Worm (Caenorhabditis elegans) whole organism, L4/young adult: ENCODE data around the gene srd-26.
"Not testable (repeated sequence)": the region's sequence is repeated elsewhere in the genome, so short reads cannot be mapped to it uniquely, and the experiment has no call there.

Experiments used
- W03F9.2 ChIP-seq: fragments of 150-350 bp; optimal IDR thresholded peaks from 2 replicates; lab custom pipeline; 2014; ENCODE audit warnings: missing biosample characterization, missing genetic modification characterization
- dao-5 ChIP-seq: sonication (generic microtip); optimal IDR thresholded peaks from 2 replicates; lab custom pipeline; 2016; ENCODE audit warnings: missing genotype, missing genetic modification characterization, moderate library complexity, missing compliant biosample characterization
- him-1 ChIP-seq: sonication (generic microtip); optimal IDR thresholded peaks from 2 replicates; lab custom pipeline; 2016; ENCODE audit warnings: missing genotype, missing genetic modification reagents, missing genetic modification characterization, missing compliant biosample characterization

Gene srd-26

DNA sequence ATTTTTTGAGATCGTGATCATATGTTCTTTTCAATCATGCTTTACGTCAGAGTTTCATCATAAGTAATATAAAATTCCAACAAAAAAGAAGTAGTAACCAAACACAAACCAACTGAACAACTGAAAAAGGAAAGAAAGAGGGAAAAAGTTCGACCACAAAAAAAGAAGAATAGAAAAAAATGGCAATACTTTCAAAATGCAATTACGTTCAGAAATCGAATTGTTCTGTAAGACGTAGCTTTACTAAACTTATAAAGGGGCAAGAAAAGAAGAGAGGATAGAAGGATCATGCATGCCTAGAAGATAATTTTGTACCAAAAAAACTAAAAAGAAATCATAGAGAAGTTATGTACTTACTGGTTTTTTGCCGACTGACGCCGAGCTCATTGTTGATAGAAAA, 22.1 kb downstream of the srd-26 start:
- TF ChIP-seq dao-5 (tag; lab: Kevin White, UChicago) (no peak), him-1 (no peak), W03F9.2 (tag; lab: Kevin White, UChicago) (no peak)

DNA sequence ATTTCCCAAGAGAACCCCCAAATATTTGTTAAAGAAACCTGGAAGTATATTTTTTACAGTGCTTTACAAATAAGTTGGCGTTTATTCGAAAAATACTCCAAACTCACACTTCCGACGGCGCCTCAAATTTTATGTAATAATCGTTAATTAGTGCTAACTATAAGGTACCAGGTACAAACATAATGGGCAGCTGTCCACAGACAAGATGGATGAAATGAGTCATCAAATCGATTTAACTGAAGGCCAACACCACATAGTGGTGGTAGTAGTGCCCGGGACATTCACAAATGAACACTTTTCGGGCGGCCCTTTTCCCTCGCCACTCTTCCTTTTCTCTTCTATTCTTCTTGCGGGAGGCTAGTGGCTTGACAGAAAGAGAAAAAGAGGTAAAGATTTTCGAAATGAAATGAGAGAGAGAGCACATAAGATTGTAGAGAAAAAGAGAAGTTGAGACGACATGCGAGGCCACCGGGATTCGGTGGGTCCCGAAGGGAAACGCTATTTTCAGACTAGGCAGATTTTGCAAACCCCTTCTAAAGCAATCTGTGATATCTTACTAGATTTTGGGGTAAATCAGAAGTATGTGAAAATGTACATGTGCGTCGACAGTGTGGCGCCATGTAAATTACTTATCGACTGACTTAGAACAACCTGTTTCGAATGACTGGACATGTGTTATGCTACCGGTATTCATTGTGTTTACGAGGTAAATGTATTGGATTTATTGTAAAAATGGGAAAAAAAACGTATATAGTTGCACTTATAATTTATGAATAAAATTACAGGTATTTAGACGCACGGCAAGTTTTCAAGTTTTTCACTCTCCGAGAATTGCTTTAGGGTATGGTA, 23.3 kb downstream of the srd-26 start:
- TF ChIP-seq him-1, result no peak
- TF ChIP-seq dao-5 (tag; lab: Kevin White, UChicago), result no peak
- no peak for TF ChIP-seq W03F9.2 (tag; lab: Kevin White, UChicago)

DNA sequence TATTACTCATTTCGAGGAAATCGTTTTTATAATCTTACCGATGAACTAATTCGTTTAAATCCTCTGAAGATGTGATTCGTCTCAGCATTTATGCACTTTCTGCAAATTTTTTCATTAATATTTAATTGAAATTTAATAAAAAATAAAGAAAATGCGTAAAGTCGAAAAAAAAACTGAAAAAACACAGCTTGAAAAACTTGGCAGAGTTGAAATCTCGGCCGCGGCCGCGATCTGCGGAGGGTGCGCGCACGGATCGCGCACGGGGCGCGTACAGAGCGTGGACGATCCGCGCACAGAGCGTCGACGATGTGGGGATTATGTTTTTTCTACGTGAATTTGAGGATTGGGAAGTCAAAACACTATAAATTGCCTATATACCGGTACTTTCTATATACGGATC, 25.0 kb downstream of the srd-26 start, which contains the start of gene AH10.4:
Gene AH10.4 (minus strand): TSS at position 101 of the 400 bp plus-strand sequence.
- TF ChIP-seq him-1; W03F9.2 (tag; lab: Kevin White, UChicago); dao-5 (tag; lab: Kevin White, UChicago): not testable (repeated sequence)

DNA sequence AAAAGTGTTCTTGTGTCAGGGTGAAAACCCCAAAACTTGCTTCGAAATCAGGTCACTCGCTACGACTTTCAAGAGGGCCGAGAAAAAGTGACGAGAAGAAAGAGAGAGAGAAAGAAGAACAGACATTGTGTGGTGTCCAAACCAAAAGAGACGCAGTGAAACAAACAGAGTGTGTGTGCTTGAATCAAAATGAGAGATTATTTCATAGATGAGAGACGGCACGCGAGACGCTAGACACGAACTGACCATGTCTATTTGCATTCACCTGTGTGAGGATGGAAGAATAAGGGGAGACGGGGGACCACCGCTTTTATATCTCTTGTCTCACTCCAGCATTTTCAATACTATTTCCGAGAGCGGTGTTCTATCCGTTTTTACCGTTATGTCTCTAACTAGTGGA, 26.7 kb downstream of the srd-26 start:
- TF ChIP-seq dao-5 (tag; lab: Kevin White, UChicago), result no peak
- no peak for TF ChIP-seq him-1
- TF ChIP-seq W03F9.2 (tag; lab: Kevin White, UChicago), result no peak

DNA sequence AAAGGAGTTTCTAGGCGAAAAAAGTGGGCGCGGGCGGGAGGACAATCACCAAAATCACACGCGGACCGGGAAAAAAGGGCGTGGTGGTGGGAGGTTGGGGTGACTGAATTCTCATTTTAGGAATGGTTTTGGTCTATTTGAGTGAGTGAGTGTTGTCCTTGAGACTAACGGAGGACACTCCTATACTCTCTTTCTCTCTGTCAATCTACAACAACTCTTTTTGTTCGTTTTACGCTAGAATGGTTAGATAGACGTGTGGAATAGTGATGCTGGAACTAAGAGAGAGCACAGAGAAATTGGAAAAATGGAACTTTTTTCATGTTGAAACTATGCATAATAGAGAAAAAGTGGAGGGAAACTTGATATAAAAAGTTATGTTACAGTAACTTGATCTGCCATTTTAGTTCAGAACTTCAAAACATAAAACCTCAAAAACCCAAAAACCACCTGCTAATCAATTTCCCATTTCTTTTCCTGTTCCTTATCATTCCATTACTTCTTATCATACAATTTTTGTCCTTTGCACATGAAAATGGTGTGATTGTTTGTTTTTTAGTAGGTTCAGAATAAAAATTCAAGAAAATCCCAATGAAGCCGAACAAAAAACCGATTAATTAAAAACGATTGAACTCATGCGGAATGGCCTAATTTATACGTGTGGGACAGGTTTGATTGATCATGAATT, 27.9 kb downstream of the srd-26 start:
- TF ChIP-seq him-1 (no peak), dao-5 (tag; lab: Kevin White, UChicago) (no peak), W03F9.2 (tag; lab: Kevin White, UChicago) (no peak)

DNA sequence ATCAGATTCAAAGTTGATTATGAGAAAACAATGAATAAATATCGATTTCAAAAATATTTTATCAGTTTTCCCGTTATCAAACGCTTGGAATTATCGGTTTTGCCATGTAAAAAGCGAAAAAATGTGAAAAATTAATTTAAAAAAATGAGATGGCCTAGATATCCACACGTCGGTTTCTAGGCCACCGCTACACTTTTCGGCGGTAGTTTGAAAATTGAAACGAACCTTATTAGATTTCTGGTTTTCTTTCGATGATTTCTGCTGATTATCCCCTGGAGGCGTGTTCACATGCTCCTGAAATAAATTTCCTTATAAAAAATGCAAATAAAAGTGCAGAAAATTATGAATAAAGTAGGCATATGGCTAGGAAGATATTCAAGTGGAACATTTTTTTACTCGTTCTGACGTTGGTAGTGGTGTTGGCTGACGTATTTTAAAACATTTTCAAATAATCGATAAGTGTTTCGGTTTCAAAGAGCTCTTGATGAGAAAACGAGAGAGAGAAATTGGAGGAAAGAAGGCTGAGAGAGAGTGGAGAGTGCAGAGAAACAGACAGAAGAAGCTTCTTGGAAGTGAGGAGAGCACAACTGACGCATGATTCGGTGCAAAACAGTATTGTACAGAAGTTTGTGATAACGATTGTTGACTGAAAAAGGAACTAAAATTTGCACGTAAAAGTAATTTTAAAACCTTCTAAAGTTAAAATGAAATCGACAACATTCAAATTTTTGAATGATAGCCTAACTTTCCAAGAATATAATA, 29.6 kb downstream of the srd-26 start:
- TF ChIP-seq dao-5 (tag; lab: Kevin White, UChicago) (no peak), W03F9.2 (tag; lab: Kevin White, UChicago) (no peak), him-1 (no peak)

DNA sequence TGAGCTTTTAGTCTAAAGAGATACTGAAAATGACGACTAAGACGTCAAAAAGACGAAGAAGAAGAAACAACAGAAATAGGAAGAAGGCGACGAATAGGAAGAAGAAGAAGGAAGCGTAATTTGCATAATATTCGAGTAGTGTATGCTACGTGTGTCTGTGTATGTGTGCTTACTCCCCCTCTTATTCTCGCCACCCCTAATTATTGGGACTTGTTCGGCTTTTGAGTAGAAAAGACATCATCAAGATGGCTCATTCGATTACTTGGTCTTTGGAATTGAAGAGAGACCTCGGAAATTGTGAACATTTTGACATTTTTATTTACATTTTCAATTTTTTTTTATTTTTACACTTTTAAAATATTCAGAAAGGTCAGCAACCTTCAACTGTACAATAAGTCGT, 32.6 kb downstream of the srd-26 start:
- no peak for TF ChIP-seq him-1
- no peak for TF ChIP-seq W03F9.2 (tag; lab: Kevin White, UChicago)
- TF ChIP-seq dao-5 (tag; lab: Kevin White, UChicago), result no peak

DNA sequence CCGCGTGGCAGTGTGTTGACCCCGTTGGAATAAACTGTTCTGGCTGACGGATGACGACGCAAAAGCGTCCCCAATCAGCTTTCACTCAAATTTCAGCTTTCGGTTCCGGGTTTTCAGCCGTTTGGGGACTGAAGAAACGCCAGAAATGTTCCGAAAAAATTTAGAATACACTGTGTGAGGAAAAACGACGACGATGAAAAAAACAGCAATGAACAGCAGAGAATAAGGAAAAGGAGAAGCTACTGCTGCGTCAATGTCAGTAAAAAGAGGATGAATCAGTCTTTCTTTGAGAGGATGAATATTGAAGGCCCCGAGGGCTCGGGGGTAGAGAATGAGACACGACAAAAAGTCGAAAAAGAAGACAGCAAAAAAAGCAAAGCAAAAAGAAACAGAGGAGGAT, 34.0 kb downstream of the srd-26 start:
- TF ChIP-seq dao-5 (tag; lab: Kevin White, UChicago) (no peak), him-1 (no peak), W03F9.2 (tag; lab: Kevin White, UChicago) (no peak)

DNA sequence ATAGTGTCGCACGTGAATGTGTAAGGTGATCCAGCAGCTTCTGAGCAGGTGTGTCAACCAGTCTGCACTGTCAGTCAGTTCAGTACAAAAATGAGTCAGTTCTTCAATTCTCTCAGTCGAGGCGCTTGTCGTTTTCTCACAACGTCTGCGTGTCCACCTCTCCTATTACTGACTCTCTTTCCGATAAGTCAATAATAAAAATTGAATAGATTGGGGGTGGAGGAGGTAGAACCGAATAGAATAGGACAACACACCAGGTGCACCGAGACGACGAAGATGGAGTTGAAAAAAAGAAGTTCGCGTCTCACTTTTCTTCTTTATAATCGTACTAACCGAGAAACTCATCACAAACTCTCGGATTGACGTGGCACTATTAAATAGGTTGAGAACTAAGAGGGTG, 35.0 kb downstream of the srd-26 start:
- TF ChIP-seq W03F9.2 (tag; lab: Kevin White, UChicago) (no peak), him-1 (no peak), dao-5 (tag; lab: Kevin White, UChicago) (no peak)

DNA sequence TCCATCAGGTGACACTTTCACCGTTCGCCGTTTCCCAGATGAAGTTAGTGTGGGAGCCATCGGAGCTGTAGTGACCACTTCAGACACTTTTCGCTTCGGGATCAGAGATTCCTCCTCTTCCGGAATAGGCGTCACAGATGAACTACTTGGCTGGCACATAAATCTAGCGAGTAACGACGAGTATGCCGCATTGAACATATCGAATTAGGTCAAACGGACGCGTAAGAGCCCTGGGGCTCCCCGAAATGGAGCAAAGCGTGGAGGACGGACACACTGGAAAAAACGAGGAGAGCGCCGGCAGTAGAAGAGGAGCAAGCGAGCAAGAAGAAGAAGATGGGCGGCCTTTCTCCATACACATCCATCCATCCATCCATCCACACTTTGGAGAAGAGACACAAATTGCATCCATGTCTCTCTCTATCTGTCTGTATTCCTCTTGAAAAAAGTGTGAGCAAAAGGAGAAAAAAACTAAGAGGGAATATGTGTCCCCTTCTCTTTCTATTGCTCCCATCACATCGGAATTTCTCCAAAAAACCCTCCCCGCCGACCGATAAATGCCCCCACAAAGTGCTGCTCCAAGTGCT, 36.4 kb downstream of the srd-26 start:
- TF ChIP-seq dao-5 (tag; lab: Kevin White, UChicago) (no peak), him-1 (no peak), W03F9.2 (tag; lab: Kevin White, UChicago) (no peak)

DNA sequence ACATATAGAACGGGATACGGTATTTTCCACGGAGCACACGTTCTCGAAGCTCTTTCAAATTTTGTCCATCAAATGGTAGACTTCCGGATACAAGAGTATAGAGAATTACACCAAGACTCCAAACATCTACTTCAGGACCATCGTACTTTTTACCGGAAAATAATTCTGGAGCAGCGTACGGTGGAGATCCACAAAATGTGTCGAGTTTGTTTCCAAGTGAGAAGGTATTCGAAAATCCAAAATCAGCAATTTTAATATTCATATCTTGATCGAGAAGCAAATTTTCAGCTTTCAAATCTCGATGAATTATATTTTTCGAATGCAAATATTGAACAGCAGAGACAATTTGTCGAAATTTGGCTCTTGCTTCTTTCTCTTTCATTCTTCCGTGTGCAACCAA, 39.6 kb downstream of the srd-26 start:
- TF ChIP-seq W03F9.2 (tag; lab: Kevin White, UChicago) (no peak), him-1 (no peak), dao-5 (tag; lab: Kevin White, UChicago) (no peak)

DNA sequence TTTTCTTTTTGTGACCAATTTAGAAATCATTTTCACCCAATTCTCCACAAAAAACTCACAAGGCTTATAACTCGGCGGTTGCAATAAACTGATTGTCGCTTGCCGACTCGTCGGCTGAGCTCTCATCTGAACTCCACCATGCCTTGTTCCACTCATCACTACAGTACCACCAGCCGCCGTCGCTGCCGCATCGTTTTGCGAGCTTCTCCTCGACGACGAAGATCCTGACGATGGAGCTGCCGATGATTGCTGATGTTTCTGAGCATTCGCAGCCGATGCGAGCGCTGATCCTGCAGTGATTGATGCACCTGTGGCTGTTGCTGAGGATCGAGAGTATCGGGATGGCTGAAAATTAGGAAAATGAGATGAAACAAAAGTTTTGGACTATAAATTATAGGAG, 42.1 kb downstream of the srd-26 start:
- no peak for TF ChIP-seq him-1
- TF ChIP-seq dao-5 (tag; lab: Kevin White, UChicago), result no peak
- TF ChIP-seq W03F9.2 (tag; lab: Kevin White, UChicago), result no peak
